Worm (Caenorhabditis elegans) whole organism, mixed stage, embryonic: ENCODE data around the gene ZK632.11.

Experiments used
- ces-1 ChIP-seq: fragments of 150-350 bp; optimal IDR thresholded peaks from 2 replicates; lab custom pipeline; 2014; ENCODE audit warnings: missing biosample characterization, missing genetic modification reagents, missing genetic modification characterization
- elt-1 ChIP-seq: sonication (generic microtip); optimal IDR thresholded peaks from 2 replicates; lab custom pipeline; 2017; ENCODE audit warnings: missing genetic modification characterization, mild to moderate bottlenecking, missing compliant biosample characterization, antibody characterized with exemption, moderate library complexity, borderline replicate concordance; ENCODE audit not compliant: insufficient read depth
- lin-13 ChIP-seq: fragments of 150-350 bp; optimal IDR thresholded peaks from 2 replicates; lab custom pipeline; 2014; ENCODE audit warnings: missing biosample characterization, missing genetic modification characterization
- lin-32 ChIP-seq: fragments of 200-800 bp; sonication (Bioruptor generic); optimal IDR thresholded peaks from 2 replicates; lab custom pipeline; 2018; ENCODE audit warnings: mild to moderate bottlenecking, missing genetic modification characterization, missing compliant biosample characterization
- lsy-2 ChIP-seq: fragments of 150-350 bp; optimal IDR thresholded peaks from 2 replicates; lab custom pipeline; 2014; ENCODE audit warnings: missing biosample characterization, missing genetic modification characterization
- mep-1 ChIP-seq: fragments of 150-350 bp; optimal IDR thresholded peaks from 2 replicates; lab custom pipeline; 2017; ENCODE audit warnings: missing biosample characterization, missing genetic modification reagents, missing genetic modification characterization, inconsistent platforms
- nhr-12 ChIP-seq: fragments of 150-350 bp; optimal IDR thresholded peaks from 2 replicates; lab custom pipeline; 2014; ENCODE audit warnings: missing biosample characterization, missing genetic modification characterization
- nhr-237 ChIP-seq: fragments of 150-350 bp; optimal IDR thresholded peaks from 2 replicates; lab custom pipeline; 2014; ENCODE audit warnings: missing biosample characterization, missing genetic modification characterization
- nhr-28 ChIP-seq: fragments of 150-350 bp; optimal IDR thresholded peaks from 2 replicates; lab custom pipeline; 2014; ENCODE audit warnings: missing biosample characterization, missing genetic modification characterization
- pha-4 ChIP-seq: fragments of 150-350 bp; optimal IDR thresholded peaks from 2 replicates; lab custom pipeline; 2018; ENCODE audit warnings: missing biosample characterization, missing genetic modification reagents, missing genetic modification characterization
- snpc-4 ChIP-seq: fragments of 150-350 bp; optimal IDR thresholded peaks from 2 replicates; lab custom pipeline; 2014; ENCODE audit warnings: missing biosample characterization, missing genetic modification characterization
- unc-62 ChIP-seq: fragments of 150-350 bp; optimal IDR thresholded peaks from 2 replicates; lab custom pipeline; 2014; ENCODE audit warnings: missing biosample characterization, missing genetic modification reagents, missing genetic modification characterization

DNA sequence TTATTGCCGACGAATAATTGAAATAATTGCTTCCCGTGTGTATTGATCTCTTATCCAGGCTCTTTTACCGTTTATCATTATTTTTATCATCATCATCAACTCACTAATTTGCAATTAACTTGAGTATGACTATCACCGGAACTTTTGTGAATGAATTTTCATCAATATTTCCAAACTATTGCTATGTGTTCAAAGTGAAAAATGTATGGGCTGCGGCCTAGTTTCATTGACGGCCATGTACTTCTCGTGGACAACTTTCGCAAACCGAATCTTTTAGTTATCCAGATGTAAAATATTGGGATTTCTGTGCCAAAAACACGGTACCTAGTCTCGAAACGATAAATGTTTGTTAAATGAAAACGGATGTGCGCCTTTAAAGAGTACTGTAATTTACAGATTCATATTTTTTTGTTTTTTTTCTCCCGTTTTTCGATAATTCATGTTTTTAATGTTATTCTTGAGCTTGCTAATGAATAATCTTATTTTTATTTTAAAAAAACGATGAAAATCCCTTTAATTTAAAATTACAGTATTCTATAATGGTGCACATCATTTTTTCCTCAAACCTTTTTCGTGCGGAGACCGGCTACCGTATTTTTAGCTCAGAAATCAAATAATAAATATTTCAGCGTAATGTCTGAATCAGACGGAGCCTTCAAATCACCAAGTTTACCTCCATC, 29.1 kb upstream of the ZK632.11 start, which contains the start of gene ZK632.2:
- no peak for TF ChIP-seq nhr-237 (tag; lab: Kevin White, UChicago)
- no peak for TF ChIP-seq unc-62 (GFP tag; lab: Kevin White, UChicago)
- TF ChIP-seq snpc-4 = no peak
- no peak for TF ChIP-seq nhr-12 (tag; lab: Kevin White, UChicago)
- TF ChIP-seq lin-32 (GFP tag; lab: Kevin White, UChicago) = no peak
- no peak for TF ChIP-seq nhr-28 (tag; lab: Kevin White, UChicago)
- no peak for TF ChIP-seq lin-13 (tag; lab: Kevin White, UChicago)
- TF ChIP-seq pha-4 (tag; lab: Kevin White, UChicago) = no peak
- no peak for TF ChIP-seq ces-1
- no peak for TF ChIP-seq lsy-2
- TF ChIP-seq elt-1 = no peak
- TF ChIP-seq mep-1 (tag; lab: Kevin White, UChicago) = no peak
